Fruit fly (Drosophila melanogaster) whole organism, embryonic: ENCODE measurements around the gene mEFG1.

Experiments
- BEAF-32 ChIP-seq: fragments of 200-800 bp; sonication (Bioruptor generic); optimal IDR thresholded peaks from 3 replicates; lab custom pipeline; 2017; ENCODE audit warnings: missing biosample characterization, missing genetic modification characterization, mild to moderate bottlenecking, moderate library complexity, missing genetic modification reagents
- CG10654 ChIP-seq: fragments of 200-800 bp; sonication (Bioruptor generic); optimal IDR thresholded peaks from 2 replicates; lab custom pipeline; 2016; ENCODE audit warnings: missing biosample characterization, missing genetic modification characterization
- CG11560 ChIP-seq: fragments of 200-800 bp; sonication (Bioruptor generic); IDR thresholded peaks from 3 replicates; pipeline ENCODE4 v1.3.6; 2022; ENCODE audit warnings: missing biosample characterization, missing genetic modification characterization
- CG12071 ChIP-seq: fragments of 200-800 bp; sonication (Bioruptor generic); optimal IDR thresholded peaks from 3 replicates; lab custom pipeline; 2018; ENCODE audit warnings: missing biosample characterization, mild to moderate bottlenecking, missing genetic modification characterization
- CG12659 ChIP-seq: fragments of 200-800 bp; sonication (Bioruptor generic); optimal IDR thresholded peaks from 3 replicates; lab custom pipeline; 2017; ENCODE audit warnings: mild to moderate bottlenecking, missing biosample characterization, missing genetic modification reagents, missing genetic modification characterization
- CG15011 ChIP-seq: fragments of 200-800 bp; sonication (Bioruptor generic); optimal IDR thresholded peaks from 3 replicates; lab custom pipeline; 2018; ENCODE audit warnings: missing biosample characterization, mild to moderate bottlenecking, missing genetic modification characterization
- CG17802 ChIP-seq: fragments of 200-800 bp; sonication (Bioruptor generic); optimal IDR thresholded peaks from 2 replicates; lab custom pipeline; 2018; ENCODE audit warnings: missing biosample characterization, mild to moderate bottlenecking, missing genetic modification characterization, moderate library complexity
- CG33557 ChIP-seq: fragments of 200-800 bp; sonication (Bioruptor generic); optimal IDR thresholded peaks from 2 replicates; lab custom pipeline; 2019; ENCODE audit warnings: missing biosample characterization, mild to moderate bottlenecking, missing genetic modification characterization, moderate library complexity
- CG3847 ChIP-seq: fragments of 200-800 bp; sonication (Bioruptor generic); IDR thresholded peaks from 2 replicates; pipeline ENCODE4 v1.3.6; 2022; ENCODE audit warnings: missing biosample characterization, missing genetic modification characterization
- CG6765 ChIP-seq: fragments of 200-800 bp; sonication (Bioruptor generic); optimal IDR thresholded peaks from 3 replicates; lab custom pipeline; 2017; ENCODE audit warnings: missing biosample characterization, mild to moderate bottlenecking, missing genetic modification characterization
- CG7271 ChIP-seq: fragments of 200-800 bp; sonication (Bioruptor generic); optimal IDR thresholded peaks from 2 replicates; lab custom pipeline; 2018; ENCODE audit warnings: missing biosample characterization, mild to moderate bottlenecking, missing genetic modification characterization, moderate library complexity
- CG7372 ChIP-seq: fragments of 200-800 bp; sonication (Bioruptor generic); IDR thresholded peaks from 2 replicates; pipeline ENCODE4 v1.3.6; 2022; ENCODE audit warnings: missing biosample characterization, missing genetic modification characterization
- CG8359 ChIP-seq: fragments of 200-800 bp; sonication (Bioruptor generic); optimal IDR thresholded peaks from 2 replicates; lab custom pipeline; 2017; ENCODE audit warnings: missing biosample characterization, mild to moderate bottlenecking, missing genetic modification characterization, borderline replicate concordance
- D19B ChIP-seq: fragments of 200-800 bp; sonication (Bioruptor generic); optimal IDR thresholded peaks from 2 replicates; lab custom pipeline; 2017; ENCODE audit warnings: missing biosample characterization, mild to moderate bottlenecking, missing genetic modification characterization
- Dip2 ChIP-seq: fragments of 200-800 bp; sonication (Bioruptor generic); IDR thresholded peaks from 2 replicates; pipeline ENCODE4 v1.3.6; 2022; ENCODE audit warnings: missing biosample characterization, missing genetic modification characterization
- ERR ChIP-seq: fragments of 200-800 bp; sonication (Bioruptor generic); optimal IDR thresholded peaks from 2 replicates; lab custom pipeline; 2016; ENCODE audit warnings: missing biosample characterization, missing genetic modification characterization
- Hr78 ChIP-seq, 2 experiments: fragments of 200-800 bp in 1 of 2; fragments of >200 bp in 1 of 2; sonication (Bioruptor generic) in 1 of 2; optimal IDR thresholded peaks; 2 replicates each; lab custom pipeline; 2017 to 2019; ENCODE audit warnings: missing biosample characterization in 2 of 2, missing genetic modification characterization in 2 of 2, mild to moderate bottlenecking in 1 of 2, moderate library complexity in 1 of 2
- Jarid2 ChIP-seq: fragments of 200-800 bp; sonication (Bioruptor generic); optimal IDR thresholded peaks from 3 replicates; lab custom pipeline; 2017; ENCODE audit warnings: mild to moderate bottlenecking, missing biosample characterization, missing genetic modification reagents, missing genetic modification characterization
- Opbp ChIP-seq: fragments of 200-800 bp; sonication (Bioruptor generic); IDR thresholded peaks from 3 replicates; pipeline ENCODE4 v1.3.6; 2022; ENCODE audit warnings: missing biosample characterization, missing genetic modification characterization; ENCODE audit not compliant: partially characterized antibody
- Ravus ChIP-seq: fragments of 200-800 bp; sonication (Bioruptor generic); IDR thresholded peaks from 2 replicates; pipeline ENCODE4 v1.3.6; 2022; ENCODE audit warnings: missing biosample characterization, missing genetic modification characterization
- ab ChIP-seq: fragments of 200-800 bp; sonication (Bioruptor generic); optimal IDR thresholded peaks from 2 replicates; lab custom pipeline; 2016; ENCODE audit warnings: missing biosample characterization, missing genetic modification characterization
- amos ChIP-seq: fragments of 200-800 bp; sonication (Bioruptor generic); IDR thresholded peaks from 2 replicates; pipeline ENCODE4 v1.3.6; 2022; ENCODE audit warnings: missing biosample characterization, missing genetic modification characterization; ENCODE audit not compliant: partially characterized antibody
- cato ChIP-seq: fragments of 200-800 bp; sonication (Bioruptor generic); optimal IDR thresholded peaks from 2 replicates; lab custom pipeline; 2016; ENCODE audit warnings: missing biosample characterization, missing genetic modification characterization, borderline replicate concordance
- chm ChIP-seq: fragments of 200-800 bp; sonication (Bioruptor generic); IDR thresholded peaks from 2 replicates; pipeline ENCODE4 v1.3.6; 2022; ENCODE audit warnings: missing biosample characterization, missing genetic modification characterization
- croc ChIP-seq: fragments of 200-800 bp; sonication (Bioruptor generic); conservative IDR thresholded peaks from 3 replicates; pipeline ENCODE4 v1.3.6; 2022; ENCODE audit warnings: missing biosample characterization, missing genetic modification characterization
- gem ChIP-seq: fragments of 200-800 bp; sonication (Bioruptor generic); optimal IDR thresholded peaks from 2 replicates; lab custom pipeline; 2019; ENCODE audit warnings: missing biosample characterization, mild to moderate bottlenecking, missing genetic modification characterization, moderate library complexity
- gfzf ChIP-seq: fragments of 200-800 bp; sonication (Bioruptor generic); optimal IDR thresholded peaks from 2 replicates; lab custom pipeline; 2016; ENCODE audit warnings: missing biosample characterization, mild to moderate bottlenecking, missing genetic modification characterization, moderate library complexity
- gsb-n ChIP-seq: fragments of 200-800 bp; sonication (Bioruptor generic); optimal IDR thresholded peaks from 3 replicates; lab custom pipeline; 2018; ENCODE audit warnings: missing biosample characterization, mild to moderate bottlenecking, missing genetic modification characterization
- jigr1 ChIP-seq: fragments of 200-800 bp; sonication (Bioruptor generic); IDR thresholded peaks from 3 replicates; pipeline ENCODE4 v1.3.6; 2022; ENCODE audit warnings: missing biosample characterization, missing genetic modification characterization
- jing ChIP-seq: fragments of 200-800 bp; sonication (Bioruptor generic); optimal IDR thresholded peaks from 2 replicates; lab custom pipeline; 2018; ENCODE audit warnings: missing biosample characterization, mild to moderate bottlenecking, missing genetic modification characterization
- kni ChIP-seq: fragments of 200-800 bp; sonication (Bioruptor generic); optimal IDR thresholded peaks from 3 replicates; lab custom pipeline; 2017; ENCODE audit warnings: mild to moderate bottlenecking, missing biosample characterization, missing genetic modification reagents, missing genetic modification characterization
- lola ChIP-seq, 3 experiments: fragments of >200 bp in 2 of 3; fragments of 200-800 bp in 1 of 3; sonication (Bioruptor generic) in 1 of 3; optimal IDR thresholded peaks; 2 replicates each; lab custom pipeline; 2017 to 2019; ENCODE audit warnings: missing biosample characterization in 3 of 3, missing genetic modification characterization in 3 of 3, mild to moderate bottlenecking in 1 of 3, moderate library complexity in 1 of 3
- oc ChIP-seq: fragments of 200-800 bp; sonication (Bioruptor generic); optimal IDR thresholded peaks from 2 replicates; lab custom pipeline; 2018; ENCODE audit warnings: missing biosample characterization, mild to moderate bottlenecking, missing genetic modification characterization, moderate library complexity
- pho ChIP-seq: fragments of 200-800 bp; sonication (Bioruptor generic); optimal IDR thresholded peaks from 2 replicates; lab custom pipeline; 2016; ENCODE audit warnings: missing biosample characterization, missing genetic modification characterization
- so ChIP-seq: fragments of 200-800 bp; sonication (Bioruptor generic); IDR thresholded peaks from 3 replicates; pipeline ENCODE4 v1.3.6; 2022; ENCODE audit warnings: missing biosample characterization, missing genetic modification characterization
- sob ChIP-seq: fragments of 200-800 bp; sonication (Bioruptor generic); IDR thresholded peaks from 2 replicates; pipeline ENCODE4 v1.3.6; 2022; ENCODE audit warnings: missing biosample characterization, missing genetic modification characterization
- sqz ChIP-seq: fragments of 200-800 bp; sonication (Bioruptor generic); optimal IDR thresholded peaks from 3 replicates; lab custom pipeline; 2018; ENCODE audit warnings: missing biosample characterization, mild to moderate bottlenecking, missing genetic modification characterization
- ssp ChIP-seq: fragments of 200-800 bp; sonication (Bioruptor generic); IDR thresholded peaks from 2 replicates; pipeline ENCODE4 v1.3.6; 2022; ENCODE audit warnings: missing biosample characterization, missing genetic modification characterization
- tap ChIP-seq: fragments of 200-800 bp; optimal IDR thresholded peaks from 3 replicates; lab custom pipeline; 2019; ENCODE audit warnings: missing biosample characterization, mild to moderate bottlenecking, missing genetic modification characterization, moderate library complexity
- ttk ChIP-seq: fragments of 200-800 bp; sonication (Bioruptor generic); IDR thresholded peaks from 2 replicates; pipeline ENCODE4 v2.1.2; 2022; ENCODE audit warnings: missing biosample characterization, missing genetic modification characterization

Gene mEFG1

dm6 chr2L:7188530-7188996, 34.3 kb downstream of the mEFG1 start (continued):
- TF ChIP-seq CG8359 (GFP tag; lab: Kevin White, UChicago) (peak; percentile 91), Hr78 (GFP tag; optimal IDR thresholded peaks at IDR 0.05; lab: Kevin White, UChicago) (peak in 1 of 2 experiments; percentile 96), ab (GFP tag; lab: Kevin White, UChicago) (peak; percentile 94), gem (tag; lab: Kevin White, UChicago) (peak; percentile 99), CG33557 (GFP tag; lab: Kevin White, UChicago) (peak; percentile 95), CG17802 (tag; lab: Kevin White, UChicago) (peak; percentile 83), ssp (GFP tag; lab: Robert Waterston, UW) (peak; percentile 93), CG7271 (tag; lab: Kevin White, UChicago) (peak; percentile 80), sob (GFP tag; lab: Robert Waterston, UW) (peak; percentile 98), cato (peak; percentile 97), BEAF-32 (peak; percentile 19), Ravus (peak; percentile 88), Opbp (no peak), oc (tag; lab: Kevin White, UChicago) (peak; percentile 98), CG7372 (GFP tag; lab: Robert Waterston, UW) (peak; percentile 98), gfzf (no peak), CG15011 (GFP tag; lab: Kevin White, UChicago) (peak; percentile 96), lola (GFP tag; optimal IDR thresholded peaks at IDR 0.05; lab: Kevin White, UChicago) (peak in 1 of 3 experiments; percentile 96), kni (peak; percentile 97), tap (tag; lab: Kevin White, UChicago) (peak; percentile 96), CG12659 (GFP tag; lab: Kevin White, UChicago) (peak; percentile 99), jing (peak; percentile 95), croc (peak; percentile 98), amos (no peak; the same call in 1 of the 2 replicates), Dip2 (peak; percentile 81), so (peak; percentile 98), D19B (GFP tag; lab: Kevin White, UChicago) (peak; percentile 91), CG6765 (GFP tag; lab: Kevin White, UChicago) (peak; percentile 95), chm (GFP tag; lab: Robert Waterston, UW) (no peak), CG11560 (tag; lab: Robert Waterston, UW) (peak; percentile 94), Jarid2 (GFP tag; lab: Kevin White, UChicago) (peak; percentile 88), ERR (peak; percentile 88), CG10654 (GFP tag; lab: Kevin White, UChicago) (peak; percentile 97), gsb-n (tag; lab: Kevin White, UChicago) (peak; percentile 96), pho (GFP tag; lab: Kevin White, UChicago) (peak; percentile 98), CG3847 (peak; percentile 98), CG12071 (GFP tag; lab: Kevin White, UChicago) (peak; percentile 95), ttk (GFP tag; lab: Robert Waterston, UW) (peak; percentile 99), sqz (peak; percentile 95), jigr1 (GFP tag; lab: Robert Waterston, UW) (peak; percentile 99)
